Fruit fly (Drosophila melanogaster): ENCODE results near the gene CG42832.

Gene CG42832

dm6 chr3L:11579919-11580318 lies 30.0 kb upstream of the CG42832 start, which contains the start of gene CG43390 (continued):
- TF ChIP-seq nerfin-1 (tag; optimal IDR thresholded peaks at IDR 0.05) (no peak), TFAM (GFP tag; optimal IDR thresholded peaks at IDR 0.05) (no peak), CG17802 (tag; optimal IDR thresholded peaks at IDR 0.05) (no peak), CG13775 (GFP tag; optimal IDR thresholded peaks at IDR 0.05) (no peak), Xbp1 (GFP tag; optimal IDR thresholded peaks at IDR 0.05) (no peak), CG2199 (GFP tag; IDR thresholded peaks at IDR 0.05) (no peak), CG2875 (GFP tag; optimal IDR thresholded peaks at IDR 0.05) (peak; percentile 7), nerfin-2 (GFP tag; IDR thresholded peaks at IDR 0.05; ENCODE audit: partially characterized antibody) (no peak), Poxn (GFP tag; IDR thresholded peaks at IDR 0.05) (no peak), CG1792 (GFP tag; optimal IDR thresholded peaks at IDR 0.05) (peak; percentile 11), ase (GFP tag; IDR thresholded peaks at IDR 0.05) (no peak), CG4328 (GFP tag; optimal IDR thresholded peaks at IDR 0.05) (no peak), CG10209 (GFP tag; optimal IDR thresholded peaks at IDR 0.05) (peak; percentile 66), cato (GFP tag; optimal IDR thresholded peaks at IDR 0.05; ENCODE audit: borderline replicate concordance) (no peak), luna (GFP tag; optimal IDR thresholded peaks at IDR 0.05) (peak; percentile 44), CG14441 (GFP tag; IDR thresholded peaks at IDR 0.05) (no peak), CG10462 (GFP tag; optimal IDR thresholded peaks at IDR 0.05) (no peak), CG17186 (GFP tag; optimal IDR thresholded peaks at IDR 0.05) (no peak), CG32767 (GFP tag; IDR thresholded peaks at IDR 0.05) (no peak), pzg (GFP tag; optimal IDR thresholded peaks at IDR 0.05) (no peak), grau (tag; optimal IDR thresholded peaks at IDR 0.05) (peak; percentile 58), ken (GFP tag; IDR thresholded peaks at IDR 0.05) (no peak), Meics (GFP tag; optimal IDR thresholded peaks at IDR 0.05) (no peak), her (GFP tag; optimal IDR thresholded peaks at IDR 0.05) (peak; percentile 16), CG11085 (GFP tag; IDR thresholded peaks at IDR 0.05) (no peak), CG13424 (tag; optimal IDR thresholded peaks at IDR 0.05) (peak; percentile 27), sens (GFP tag) (peak; percentile 43), vvl (GFP tag; IDR thresholded peaks at IDR 0.05) (no peak), CG34224 (GFP tag; IDR thresholded peaks at IDR 0.05; ENCODE audit: partially characterized antibody) (no peak), Sin3A (optimal IDR thresholded peaks at IDR 0.05) (no peak), CG8478 (optimal IDR thresholded peaks at IDR 0.05) (no peak), dati (GFP tag; IDR thresholded peaks at IDR 0.05) (no peak), C15 (GFP tag; IDR thresholded peaks at IDR 0.05) (no peak; the same call in 2 of the 3 replicates), CG4707 (GFP tag; optimal IDR thresholded peaks at IDR 0.05) (no peak), bowl (GFP tag; IDR thresholded peaks at IDR 0.05) (no peak), esg (GFP tag; conservative IDR thresholded peaks at IDR 0.05) (no peak), Fer3 (tag; optimal IDR thresholded peaks at IDR 0.05) (peak; percentile 60), HmgD (GFP tag; optimal IDR thresholded peaks at IDR 0.05) (no peak), ham (GFP tag; IDR thresholded peaks at IDR 0.05) (no peak), CG10654 (GFP tag; optimal IDR thresholded peaks at IDR 0.05) (no peak), slou (GFP tag; optimal IDR thresholded peaks at IDR 0.05) (peak; percentile 4), Ravus (GFP tag; IDR thresholded peaks at IDR 0.05) (no peak)

- TF ChIP-seq CG5180 (GFP tag; optimal IDR thresholded peaks at IDR 0.05) (no peak), btn (GFP tag; optimal IDR thresholded peaks at IDR 0.05) (no peak), CG1603 (tag; optimal IDR thresholded peaks at IDR 0.05) (no peak), CG1647 (GFP tag; optimal IDR thresholded peaks at IDR 0.05) (no peak), al (GFP tag; IDR thresholded peaks at IDR 0.05) (no peak)
Measured at dm6 chr3L:11580919-11581318, 29.0 kb upstream of the CG42832 start, which contains the start of gene CG43391. Gene CG43391, minus strand, starts transcription at chr3L:11581019.

All from whole organism, embryonic.